Fruit fly (Drosophila melanogaster): ENCODE data around the gene CG43402.

dm6 chr2L:1456305-1456704, 13.9 kb downstream of the CG43402 start:
- no peak for TF ChIP-seq usp (GFP tag; optimal IDR thresholded peaks at IDR 0.05)
- TF ChIP-seq psq (optimal IDR thresholded peaks at IDR 0.05) = no peak

Data from whole organism.